Worm (Caenorhabditis elegans) whole organism, L1 larva: ENCODE measurements around the gene rcat-1.

Experiments used
- C04F5.9 ChIP-seq: sonication (generic microtip); optimal IDR thresholded peaks from 2 replicates; lab custom pipeline; 2016; ENCODE audit warnings: missing genetic modification characterization, missing compliant biosample characterization
- blmp-1 ChIP-seq: fragments of 150-350 bp; optimal IDR thresholded peaks from 2 replicates; lab custom pipeline; 2014; ENCODE audit warnings: missing biosample characterization, missing genetic modification characterization
- ceh-63 ChIP-seq: fragments of 200-800 bp; sonication (Bioruptor generic); optimal IDR thresholded peaks from 2 replicates; lab custom pipeline; 2018; ENCODE audit warnings: mild to moderate bottlenecking, missing genetic modification characterization, missing compliant biosample characterization
- ceh-8 ChIP-seq: fragments of 200-800 bp; sonication (Bioruptor generic); optimal IDR thresholded peaks from 2 replicates; lab custom pipeline; 2018; ENCODE audit warnings: mild to moderate bottlenecking, missing genetic modification characterization, moderate library complexity, missing compliant biosample characterization
- dpl-1 ChIP-seq, 3 experiments: fragments of 150-350 bp in 2 of 3; sonication (generic microtip) in 1 of 3; optimal IDR thresholded peaks; 2 replicates each; lab custom pipeline; 2014 to 2017; ENCODE audit warnings: missing biosample characterization in 3 of 3, missing genetic modification characterization in 3 of 3, missing genetic modification reagents in 3 of 3
- efl-1 ChIP-seq, 4 experiments: fragments of 150-350 bp; optimal IDR thresholded peaks in 3 of 4; peaks in 1 of 4; 1 replicate in 1 of 4; 2 replicates in 3 of 4; lab custom pipeline; 2014; ENCODE audit warnings: missing biosample characterization in 2 of 4, missing genetic modification characterization in 2 of 4, missing genetic modification reagents in 2 of 4
- efl-3 ChIP-seq: fragments of 200-800 bp; sonication (Bioruptor generic); optimal IDR thresholded peaks from 2 replicates; lab custom pipeline; 2018; ENCODE audit warnings: mild to moderate bottlenecking, missing genetic modification characterization, missing compliant biosample characterization
- egl-13 ChIP-seq: sonication (generic microtip); optimal IDR thresholded peaks from 2 replicates; lab custom pipeline; 2016; ENCODE audit warnings: missing genotype, missing genetic modification reagents, missing genetic modification characterization, missing compliant biosample characterization
- egl-27 ChIP-seq, 2 experiments: fragments of 150-350 bp in 1 of 2; sonication (generic microtip); optimal IDR thresholded peaks; 3 replicates each; lab custom pipeline; 2017 to 2018; ENCODE audit warnings: missing biosample characterization in 2 of 2, missing genetic modification characterization in 2 of 2, missing genetic modification reagents in 2 of 2
- elt-2 ChIP-seq: sonication (generic microtip); optimal IDR thresholded peaks from 2 replicates; lab custom pipeline; 2016; ENCODE audit warnings: missing genetic modification characterization, mild to moderate bottlenecking, inconsistent platforms, missing compliant biosample characterization, missing genetic modification reagents
- elt-3 ChIP-seq, 6 experiments: fragments of 150-350 bp in 1 of 6; sonication (generic microtip); optimal IDR thresholded peaks; 2 replicates each; lab custom pipeline; 2017 to 2018; ENCODE audit warnings: missing biosample characterization in 6 of 6, missing genetic modification characterization in 6 of 6, inconsistent platforms in 1 of 6
- fkh-10 ChIP-seq: sonication (generic microtip); optimal IDR thresholded peaks from 2 replicates; lab custom pipeline; 2017; ENCODE audit warnings: missing biosample characterization, missing genetic modification reagents, missing genetic modification characterization
- isw-1 ChIP-seq: fragments of 200-800 bp; sonication (Bioruptor generic); IDR thresholded peaks from 2 replicates; pipeline ENCODE4 v1.3.6; 2022; ENCODE audit warnings: missing genetic modification characterization, missing compliant biosample characterization
- jun-1 ChIP-seq: fragments of 150-350 bp; optimal IDR thresholded peaks from 2 replicates; lab custom pipeline; 2014; ENCODE audit warnings: missing biosample characterization, missing genetic modification reagents, missing genetic modification characterization
- lin-13 ChIP-seq: fragments of 150-350 bp; optimal IDR thresholded peaks from 2 replicates; lab custom pipeline; 2014; ENCODE audit warnings: missing biosample characterization, missing genetic modification reagents, missing genetic modification characterization
- lin-14 ChIP-seq: fragments of 200-800 bp; sonication (Bioruptor generic); optimal IDR thresholded peaks from 2 replicates; lab custom pipeline; 2018; ENCODE audit warnings: mild to moderate bottlenecking, missing genetic modification characterization, moderate library complexity, missing compliant biosample characterization
- lin-35 ChIP-seq, 2 experiments: fragments of 150-350 bp; optimal IDR thresholded peaks; 2 replicates each; lab custom pipeline; 2014; ENCODE audit warnings: missing biosample characterization in 2 of 2, missing genetic modification characterization in 2 of 2, missing genetic modification reagents in 2 of 2
- lin-39 ChIP-seq: fragments of 150-350 bp; optimal IDR thresholded peaks from 2 replicates; lab custom pipeline; 2014; ENCODE audit warnings: missing biosample characterization, missing genetic modification reagents, missing genetic modification characterization
- mab-9 ChIP-seq: fragments of 200-800 bp; sonication (Bioruptor generic); IDR thresholded peaks from 2 replicates; pipeline ENCODE4 v1.3.6; 2022; ENCODE audit warnings: missing genetic modification reagents, missing genetic modification characterization, missing compliant biosample characterization
- mdl-1 ChIP-seq, 2 experiments: fragments of 150-350 bp; optimal IDR thresholded peaks; 2 replicates each; lab custom pipeline; 2014 to 2017; ENCODE audit warnings: missing biosample characterization in 2 of 2, missing genetic modification characterization in 2 of 2, inconsistent platforms in 1 of 2
- nhr-12 ChIP-seq: sonication (generic microtip); optimal IDR thresholded peaks from 2 replicates; lab custom pipeline; 2017; ENCODE audit warnings: missing biosample characterization, missing genetic modification characterization
- nhr-19 ChIP-seq: fragments of 200-800 bp; sonication (Bioruptor generic); conservative IDR thresholded peaks from 2 replicates; pipeline ENCODE4 v1.3.6; 2022; ENCODE audit warnings: missing genetic modification characterization, missing compliant biosample characterization
- nhr-20 ChIP-seq: sonication (generic microtip); optimal IDR thresholded peaks from 2 replicates; lab custom pipeline; 2016; ENCODE audit warnings: mild to moderate bottlenecking, missing genetic modification characterization, missing compliant biosample characterization
- nhr-47 ChIP-seq: sonication (generic microtip); optimal IDR thresholded peaks from 2 replicates; lab custom pipeline; 2016; ENCODE audit warnings: mild to moderate bottlenecking, missing genetic modification characterization, moderate library complexity, missing compliant biosample characterization
- nhr-71 ChIP-seq: sonication (generic microtip); optimal IDR thresholded peaks from 2 replicates; lab custom pipeline; 2016; ENCODE audit warnings: mild to moderate bottlenecking, missing genetic modification characterization, moderate library complexity, missing compliant biosample characterization
- nhr-85 ChIP-seq: sonication (generic microtip); peaks from one replicate; lab custom pipeline; 2016; ENCODE audit warnings: missing genetic modification characterization, inconsistent platforms, missing compliant biosample characterization
- nhr-90 ChIP-seq: sonication (generic microtip); optimal IDR thresholded peaks from 2 replicates; lab custom pipeline; 2016; ENCODE audit warnings: mild to moderate bottlenecking, missing genetic modification characterization, missing compliant biosample characterization; ENCODE audit not compliant: poor library complexity
- pag-3 ChIP-seq: sonication (generic microtip); optimal IDR thresholded peaks from 2 replicates; lab custom pipeline; 2017; ENCODE audit warnings: missing genetic modification characterization, mild to moderate bottlenecking, missing compliant biosample characterization, antibody characterized with exemption, borderline replicate concordance; ENCODE audit not compliant: insufficient read depth
- pax-3 ChIP-seq: fragments of 200-800 bp; sonication (Bioruptor generic); optimal IDR thresholded peaks from 2 replicates; lab custom pipeline; 2018; ENCODE audit warnings: mild to moderate bottlenecking, missing genetic modification characterization, moderate library complexity, missing compliant biosample characterization
- snpc-4 ChIP-seq: fragments of 150-350 bp; optimal IDR thresholded peaks from 2 replicates; lab custom pipeline; 2014; ENCODE audit warnings: missing biosample characterization, missing genetic modification characterization
- snu-23 ChIP-seq: sonication (generic microtip); optimal IDR thresholded peaks from 2 replicates; lab custom pipeline; 2016; ENCODE audit warnings: missing genetic modification characterization, missing compliant biosample characterization
- sox-4 ChIP-seq: sonication (generic microtip); optimal IDR thresholded peaks from 2 replicates; lab custom pipeline; 2016; ENCODE audit warnings: missing genetic modification characterization, missing compliant biosample characterization
- swsn-7 ChIP-seq: sonication (generic microtip); optimal IDR thresholded peaks from 2 replicates; lab custom pipeline; 2016; ENCODE audit warnings: missing genetic modification characterization, missing compliant biosample characterization
- tbx-2 ChIP-seq: sonication (generic microtip); optimal IDR thresholded peaks from 2 replicates; lab custom pipeline; 2016; ENCODE audit warnings: missing genetic modification characterization, missing compliant biosample characterization
- tlp-1 ChIP-seq: fragments of 150-350 bp; optimal IDR thresholded peaks from 2 replicates; lab custom pipeline; 2014; ENCODE audit warnings: missing biosample characterization, missing genetic modification characterization
- unc-30 ChIP-seq: sonication (generic microtip); optimal IDR thresholded peaks from 2 replicates; lab custom pipeline; 2017; ENCODE audit warnings: missing biosample characterization, missing genetic modification characterization
- unc-98 ChIP-seq: fragments of 200-800 bp; sonication (Bioruptor generic); IDR thresholded peaks from 2 replicates; pipeline ENCODE4 v1.3.6; 2022; ENCODE audit warnings: missing genetic modification characterization, missing compliant biosample characterization
- xbp-1 ChIP-seq: sonication (generic microtip); optimal IDR thresholded peaks from 2 replicates; lab custom pipeline; 2016; ENCODE audit warnings: missing genetic modification characterization, missing compliant biosample characterization
- zag-1 ChIP-seq: fragments of 150-350 bp; optimal IDR thresholded peaks from 2 replicates; lab custom pipeline; 2014; ENCODE audit warnings: missing biosample characterization, missing genetic modification characterization
- ztf-11 ChIP-seq, 2 experiments: sonication (generic microtip); optimal IDR thresholded peaks; 2 replicates each; lab custom pipeline; 2016 to 2017; ENCODE audit warnings: missing genetic modification characterization in 2 of 2, missing biosample characterization in 1 of 2, missing compliant biosample characterization in 1 of 2

The rcat-1 gene

ce11 chrIV:296849-297248 is 41.6 kb upstream of the rcat-1 start (continued):
- TF ChIP-seq mab-9 (GFP tag; lab: Robert Waterston, UW) (no peak), egl-13 (tag; lab: Kevin White, UChicago) (no peak), mdl-1 (tag; optimal IDR thresholded peaks at IDR 0.05; lab: Kevin White, UChicago) (no peak), nhr-71 (tag; lab: Kevin White, UChicago) (peak; percentile 41), unc-98 (GFP tag; lab: Robert Waterston, UW) (no peak), unc-30 (no peak), elt-2 (tag; lab: Kevin White, UChicago) (peak; percentile 94), efl-1 (optimal IDR thresholded peaks at IDR 0.05; lab: Kevin White, UChicago) (no peak), efl-1 (GFP tag; optimal IDR thresholded peaks at IDR 0.05 in 1 of 2; lab: Kevin White, UChicago) (peak in 1 of 2 experiments; percentile 35), nhr-47 (tag; lab: Kevin White, UChicago) (no peak), lin-14 (GFP tag; lab: Kevin White, UChicago) (no peak), pag-3 (tag; lab: Kevin White, UChicago) (no peak), tlp-1 (tag; lab: Kevin White, UChicago) (peak; percentile 7), C04F5.9 (tag; lab: Kevin White, UChicago) (no peak), efl-3 (GFP tag; lab: Kevin White, UChicago) (no peak), lin-39 (tag; lab: Kevin White, UChicago) (no peak), snpc-4 (no peak), ceh-8 (no peak), xbp-1 (tag; lab: Kevin White, UChicago) (no peak), blmp-1 (tag; lab: Kevin White, UChicago) (no peak)

DNA sequence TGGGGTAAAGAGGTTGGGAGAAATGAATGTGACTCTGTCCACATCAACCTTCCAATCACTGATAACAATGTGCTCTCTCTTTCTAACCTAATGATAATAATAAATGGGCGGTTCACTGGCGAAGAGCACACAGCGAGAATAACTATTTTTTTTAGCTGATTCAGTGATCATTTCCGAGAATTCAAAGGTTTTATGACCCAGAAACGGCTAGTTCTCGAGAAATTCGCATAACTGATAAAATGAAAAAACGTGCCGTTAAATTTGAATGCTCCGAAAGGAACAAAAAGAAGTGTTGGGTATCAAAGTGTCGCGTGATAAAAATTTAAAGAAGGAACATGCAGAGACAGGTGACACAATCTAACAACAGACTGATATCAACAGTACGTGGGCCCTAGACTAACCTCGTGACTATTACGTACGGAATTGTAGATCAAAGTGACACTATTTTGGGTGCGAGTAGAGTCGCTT is 40.5 kb upstream of the rcat-1 start:
- TF ChIP-seq nhr-20 (tag; lab: Kevin White, UChicago), result peak; percentile 70
- TF ChIP-seq elt-2 (tag; lab: Kevin White, UChicago), result peak; percentile 81
- TF ChIP-seq pax-3 (tag; lab: Kevin White, UChicago), result peak; percentile 18
- peak; percentile 34 for TF ChIP-seq snu-23
- peak; percentile 20 for TF ChIP-seq jun-1 (tag; lab: Kevin White, UChicago)
- TF ChIP-seq egl-27 (tag; optimal IDR thresholded peaks at IDR 0.05; lab: Kevin White, UChicago), result no peak
- TF ChIP-seq dpl-1 (GFP tag; optimal IDR thresholded peaks at IDR 0.05; lab: Kevin White, UChicago), result peak in 1 of 3 experiments; percentile 49
- TF ChIP-seq ceh-63, result no peak
- TF ChIP-seq swsn-7 (tag; lab: Kevin White, UChicago), result no peak
- peak; percentile 1 for TF ChIP-seq lin-13 (GFP tag; lab: Kevin White, UChicago)
- TF ChIP-seq fkh-10 (GFP tag; lab: Kevin White, UChicago), result no peak
- peak in 2 of 6 experiments; percentile 37 to 45 for TF ChIP-seq elt-3 (tag; optimal IDR thresholded peaks at IDR 0.05; lab: Kevin White, UChicago)
- peak; percentile 70 for TF ChIP-seq nhr-71 (tag; lab: Kevin White, UChicago)
- TF ChIP-seq efl-1 (optimal IDR thresholded peaks at IDR 0.05; lab: Kevin White, UChicago), result no peak
- peak in 1 of 2 experiments; percentile 70 for TF ChIP-seq efl-1 (GFP tag; optimal IDR thresholded peaks at IDR 0.05 in 1 of 2; lab: Kevin White, UChicago)
- peak; percentile 47 for TF ChIP-seq nhr-90 (tag; lab: Kevin White, UChicago)
- TF ChIP-seq nhr-19 (GFP tag; lab: Robert Waterston, UW), result peak; percentile 46; the same call in 1 of the 2 replicates
- peak; percentile 2 for TF ChIP-seq nhr-47 (tag; lab: Kevin White, UChicago)
- TF ChIP-seq lin-14 (GFP tag; lab: Kevin White, UChicago), result peak; percentile 46
- TF ChIP-seq lin-35 (GFP tag; optimal IDR thresholded peaks at IDR 0.05; lab: Kevin White, UChicago), result peak in 1 of 2 experiments; percentile 76
- TF ChIP-seq mdl-1 (tag; optimal IDR thresholded peaks at IDR 0.05; lab: Kevin White, UChicago), result peak in 1 of 2 experiments; percentile 54
- peak; percentile 28 for TF ChIP-seq tbx-2 (tag; lab: Kevin White, UChicago)

DNA sequence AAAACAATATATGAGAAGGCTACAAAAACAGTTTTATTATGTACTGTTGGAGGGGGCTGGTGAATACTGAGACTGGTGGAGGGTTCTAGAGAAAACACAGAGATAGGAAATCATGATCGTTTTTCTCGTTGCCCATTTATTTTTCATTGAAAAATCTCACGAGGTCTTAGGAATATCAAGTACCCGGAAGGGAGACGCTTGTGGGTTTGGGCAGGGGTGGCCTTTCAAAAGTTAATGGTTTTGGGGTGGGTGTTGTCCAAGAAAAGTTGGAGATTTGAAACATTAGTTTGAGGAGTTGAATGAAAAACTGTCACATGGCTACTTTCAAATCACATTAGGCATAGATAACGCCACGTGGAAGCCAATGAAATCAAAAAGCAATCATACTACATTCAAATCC is 39.5 kb upstream of the rcat-1 start:
- peak; percentile 29 for TF ChIP-seq nhr-20 (tag; lab: Kevin White, UChicago)
- peak in 2 of 6 experiments; percentile 37 to 46 for TF ChIP-seq elt-3 (tag; optimal IDR thresholded peaks at IDR 0.05; lab: Kevin White, UChicago)
- TF ChIP-seq blmp-1 (tag; lab: Kevin White, UChicago), result peak; percentile 39
- TF ChIP-seq nhr-12 (tag; lab: Kevin White, UChicago), result no peak
- TF ChIP-seq nhr-71 (tag; lab: Kevin White, UChicago), result peak; percentile 38
- peak; percentile 1 for TF ChIP-seq tbx-2 (tag; lab: Kevin White, UChicago)
- no peak for TF ChIP-seq nhr-47 (tag; lab: Kevin White, UChicago)
- TF ChIP-seq isw-1 (GFP tag; lab: Robert Waterston, UW), result no peak
- TF ChIP-seq nhr-90 (tag; lab: Kevin White, UChicago), result peak; percentile 27
- TF ChIP-seq elt-2 (tag; lab: Kevin White, UChicago), result no peak
- peak in 1 of 2 experiments; percentile 61 for TF ChIP-seq mdl-1 (tag; optimal IDR thresholded peaks at IDR 0.05; lab: Kevin White, UChicago)
- TF ChIP-seq dpl-1 (GFP tag; optimal IDR thresholded peaks at IDR 0.05; lab: Kevin White, UChicago), result peak in 1 of 3 experiments; percentile 3
- TF ChIP-seq lin-14 (GFP tag; lab: Kevin White, UChicago), result peak; percentile 53
- TF ChIP-seq efl-1 (optimal IDR thresholded peaks at IDR 0.05; lab: Kevin White, UChicago), result no peak
- no peak for TF ChIP-seq efl-1 (GFP tag; optimal IDR thresholded peaks at IDR 0.05 in 1 of 2; lab: Kevin White, UChicago)
- peak; percentile 23 for TF ChIP-seq snu-23
- no peak for TF ChIP-seq zag-1 (tag; lab: Kevin White, UChicago)
- no peak for TF ChIP-seq sox-4
- TF ChIP-seq nhr-85 (tag; lab: Kevin White, UChicago), result peak; percentile 33
- TF ChIP-seq nhr-19 (GFP tag; lab: Robert Waterston, UW), result no peak; the same call in 1 of the 2 replicates
- TF ChIP-seq ztf-11 (tag; optimal IDR thresholded peaks at IDR 0.05; lab: Kevin White, UChicago), result no peak
